Fruit fly (Drosophila melanogaster) whole organism, embryonic: Measurements from ENCODE around the gene phtm.

Experiments used
- Aef1 ChIP-seq: fragments of 200-800 bp; sonication (Bioruptor generic); IDR thresholded peaks from 3 replicates; pipeline ENCODE4 v1.3.6; 2022; ENCODE audit warnings: missing biosample characterization, missing genetic modification characterization
- Antp ChIP-seq: fragments of 200-800 bp; sonication (Bioruptor generic); optimal IDR thresholded peaks from 3 replicates; lab custom pipeline; 2016; ENCODE audit warnings: missing biosample characterization, missing genetic modification characterization
- Blimp-1 ChIP-seq: fragments of 200-800 bp; sonication (Bioruptor generic); optimal IDR thresholded peaks from 3 replicates; lab custom pipeline; 2018; ENCODE audit warnings: missing biosample characterization, missing genetic modification characterization, mild to moderate bottlenecking, moderate library complexity, missing genetic modification reagents
- CG11456 ChIP-seq: fragments of 200-800 bp; sonication (Bioruptor generic); IDR thresholded peaks from 3 replicates; pipeline ENCODE4 v1.3.6; 2022; ENCODE audit warnings: missing biosample characterization, missing genetic modification characterization
- CG13894 ChIP-seq: fragments of 200-800 bp; sonication (Bioruptor generic); optimal IDR thresholded peaks from 3 replicates; lab custom pipeline; 2018; ENCODE audit warnings: missing biosample characterization, mild to moderate bottlenecking, missing genetic modification characterization, moderate library complexity
- CG14667 ChIP-seq: fragments of 200-800 bp; sonication (Bioruptor generic); IDR thresholded peaks from 2 replicates; pipeline ENCODE4 v1.3.6; 2022; ENCODE audit warnings: missing biosample characterization, missing genetic modification characterization
- CG1603 ChIP-seq: fragments of 200-800 bp; sonication (Bioruptor generic); optimal IDR thresholded peaks from 2 replicates; lab custom pipeline; 2019; ENCODE audit warnings: missing biosample characterization, mild to moderate bottlenecking, missing genetic modification characterization, moderate library complexity
- CG16779 ChIP-seq: fragments of 200-800 bp; sonication (Bioruptor generic); IDR thresholded peaks from 2 replicates; pipeline ENCODE4 v1.3.6; 2022; ENCODE audit warnings: missing biosample characterization, missing genetic modification characterization
- CG2202 ChIP-seq: fragments of 200-800 bp; sonication (Bioruptor generic); optimal IDR thresholded peaks from 2 replicates; lab custom pipeline; 2018; ENCODE audit warnings: missing biosample characterization, mild to moderate bottlenecking, missing genetic modification characterization
- CG2712 ChIP-seq: fragments of 200-800 bp; optimal IDR thresholded peaks from 3 replicates; lab custom pipeline; 2019; ENCODE audit warnings: missing biosample characterization, mild to moderate bottlenecking, missing genetic modification characterization, moderate library complexity
- CG2889 ChIP-seq: fragments of 200-800 bp; sonication (Bioruptor generic); IDR thresholded peaks from 3 replicates; pipeline ENCODE4 v1.3.6; 2022; ENCODE audit warnings: missing biosample characterization, missing genetic modification characterization
- CG3065 ChIP-seq: fragments of 200-800 bp; sonication (Bioruptor generic); optimal IDR thresholded peaks from 2 replicates; lab custom pipeline; 2016; ENCODE audit warnings: missing biosample characterization, missing genetic modification characterization
- CG34376 ChIP-seq: fragments of 200-800 bp; sonication (Bioruptor generic); optimal IDR thresholded peaks from 2 replicates; lab custom pipeline; 2018; ENCODE audit warnings: missing biosample characterization, mild to moderate bottlenecking, missing genetic modification characterization
- CG3838 ChIP-seq: fragments of 200-800 bp; sonication (Bioruptor generic); optimal IDR thresholded peaks from 3 replicates; lab custom pipeline; 2016; ENCODE audit warnings: missing biosample characterization, missing genetic modification characterization
- CG4360 ChIP-seq: fragments of 200-800 bp; sonication (Bioruptor generic); IDR thresholded peaks from 2 replicates; pipeline ENCODE4 v1.3.6; 2022; ENCODE audit warnings: missing biosample characterization, missing genetic modification characterization
- CG6175 ChIP-seq: fragments of 200-800 bp; sonication (Bioruptor generic); IDR thresholded peaks from 3 replicates; pipeline ENCODE4 v1.3.6; 2022; ENCODE audit warnings: missing biosample characterization, missing genetic modification characterization
- CG6254 ChIP-seq: fragments of 200-800 bp; sonication (Bioruptor generic); optimal IDR thresholded peaks from 3 replicates; lab custom pipeline; 2017; ENCODE audit warnings: mild to moderate bottlenecking, missing biosample characterization, missing genetic modification reagents, missing genetic modification characterization
- CG6791 ChIP-seq: fragments of 200-800 bp; sonication (Bioruptor generic); IDR thresholded peaks from 3 replicates; pipeline ENCODE4 v1.3.6; 2022; ENCODE audit warnings: missing biosample characterization, missing genetic modification characterization; ENCODE audit not compliant: partially characterized antibody
- Dfd ChIP-seq, 2 experiments: fragments of >200 bp; optimal IDR thresholded peaks; 2 replicates each; lab custom pipeline; 2017; ENCODE audit warnings: missing biosample characterization in 2 of 2, missing genetic modification characterization in 2 of 2
- Dip2 ChIP-seq: fragments of 200-800 bp; sonication (Bioruptor generic); IDR thresholded peaks from 2 replicates; pipeline ENCODE4 v1.3.6; 2022; ENCODE audit warnings: missing biosample characterization, missing genetic modification characterization
- Fer2 ChIP-seq: fragments of 200-800 bp; sonication (Bioruptor generic); optimal IDR thresholded peaks from 2 replicates; lab custom pipeline; 2018; ENCODE audit warnings: missing biosample characterization, mild to moderate bottlenecking, missing genetic modification characterization, moderate library complexity
- HLH3B ChIP-seq: fragments of 200-800 bp; sonication (Bioruptor generic); IDR thresholded peaks from 2 replicates; pipeline ENCODE4 v1.3.6; 2022; ENCODE audit warnings: missing biosample characterization, missing genetic modification characterization
- Kr ChIP-seq: fragments of 200-800 bp; sonication (Bioruptor generic); optimal IDR thresholded peaks from 2 replicates; lab custom pipeline; 2017; ENCODE audit warnings: missing biosample characterization, mild to moderate bottlenecking, missing genetic modification characterization
- Lpt ChIP-seq: fragments of >200 bp; optimal IDR thresholded peaks from 2 replicates; lab custom pipeline; 2018; ENCODE audit warnings: missing biosample characterization, missing genetic modification characterization
- NC2α ChIP-seq: fragments of 200-800 bp; sonication (Bioruptor generic); optimal IDR thresholded peaks from 2 replicates; lab custom pipeline; 2016; ENCODE audit warnings: missing biosample characterization, missing genetic modification characterization
- Oaz ChIP-seq: fragments of 200-800 bp; sonication (Bioruptor generic); IDR thresholded peaks from 2 replicates; pipeline ENCODE4 v1.3.6; 2022; ENCODE audit warnings: missing biosample characterization, missing genetic modification characterization
- Opbp ChIP-seq: fragments of 200-800 bp; sonication (Bioruptor generic); IDR thresholded peaks from 3 replicates; pipeline ENCODE4 v1.3.6; 2022; ENCODE audit warnings: missing biosample characterization, missing genetic modification characterization; ENCODE audit not compliant: partially characterized antibody
- amos ChIP-seq: fragments of 200-800 bp; sonication (Bioruptor generic); IDR thresholded peaks from 2 replicates; pipeline ENCODE4 v1.3.6; 2022; ENCODE audit warnings: missing biosample characterization, missing genetic modification characterization; ENCODE audit not compliant: partially characterized antibody
- ap ChIP-seq: fragments of 200-800 bp; sonication (Bioruptor generic); IDR thresholded peaks from 2 replicates; pipeline ENCODE4 v1.3.6; 2022; ENCODE audit warnings: missing biosample characterization, missing genetic modification characterization
- cas ChIP-seq: fragments of 200-800 bp; sonication (Bioruptor generic); IDR thresholded peaks from 2 replicates; pipeline ENCODE4 v1.3.6; 2022; ENCODE audit warnings: missing biosample characterization, missing genetic modification characterization
- ci ChIP-seq: fragments of 200-800 bp; sonication (Bioruptor generic); IDR thresholded peaks from 3 replicates; pipeline ENCODE4 v1.3.6; 2022; ENCODE audit warnings: missing biosample characterization, missing genetic modification characterization
- dmrt99B ChIP-seq: fragments of 200-800 bp; sonication (Bioruptor generic); optimal IDR thresholded peaks from 2 replicates; lab custom pipeline; 2018; ENCODE audit warnings: missing biosample characterization, mild to moderate bottlenecking, missing genetic modification characterization, moderate library complexity
- ems ChIP-seq: fragments of 200-800 bp; sonication (Bioruptor generic); optimal IDR thresholded peaks from 3 replicates; lab custom pipeline; 2016; ENCODE audit warnings: missing biosample characterization, missing genetic modification characterization
- exex ChIP-seq: fragments of 200-800 bp; sonication (Bioruptor generic); optimal IDR thresholded peaks from 4 replicates; lab custom pipeline; 2018; ENCODE audit warnings: missing biosample characterization, mild to moderate bottlenecking, missing genetic modification characterization, moderate library complexity
- fd3F ChIP-seq: fragments of 200-800 bp; sonication (Bioruptor generic); optimal IDR thresholded peaks from 2 replicates; lab custom pipeline; 2018; ENCODE audit warnings: missing biosample characterization, mild to moderate bottlenecking, missing genetic modification characterization, moderate library complexity
- gsb-n ChIP-seq: fragments of 200-800 bp; sonication (Bioruptor generic); optimal IDR thresholded peaks from 3 replicates; lab custom pipeline; 2018; ENCODE audit warnings: missing biosample characterization, mild to moderate bottlenecking, missing genetic modification characterization
- jigr1 ChIP-seq: fragments of 200-800 bp; sonication (Bioruptor generic); IDR thresholded peaks from 3 replicates; pipeline ENCODE4 v1.3.6; 2022; ENCODE audit warnings: missing biosample characterization, missing genetic modification characterization
- kni ChIP-seq: fragments of 200-800 bp; sonication (Bioruptor generic); optimal IDR thresholded peaks from 3 replicates; lab custom pipeline; 2017; ENCODE audit warnings: mild to moderate bottlenecking, missing biosample characterization, missing genetic modification reagents, missing genetic modification characterization
- mld ChIP-seq: fragments of 200-800 bp; sonication (Bioruptor generic); IDR thresholded peaks from 3 replicates; pipeline ENCODE4 v1.3.6; 2022; ENCODE audit warnings: missing biosample characterization, missing genetic modification characterization; ENCODE audit not compliant: partially characterized antibody
- org-1 ChIP-seq: fragments of 200-800 bp; sonication (Bioruptor generic); optimal IDR thresholded peaks from 2 replicates; lab custom pipeline; 2017; ENCODE audit warnings: missing biosample characterization, missing genetic modification characterization
- pho ChIP-seq: fragments of 200-800 bp; sonication (Bioruptor generic); optimal IDR thresholded peaks from 2 replicates; lab custom pipeline; 2016; ENCODE audit warnings: missing biosample characterization, missing genetic modification characterization
- pum ChIP-seq: fragments of 200-800 bp; sonication (Bioruptor generic); optimal IDR thresholded peaks from 2 replicates; lab custom pipeline; 2016; ENCODE audit warnings: missing biosample characterization, missing genetic modification characterization
- pzg ChIP-seq: fragments of 200-800 bp; sonication (Bioruptor generic); optimal IDR thresholded peaks from 3 replicates; lab custom pipeline; 2018; ENCODE audit warnings: missing biosample characterization, mild to moderate bottlenecking, missing genetic modification characterization, moderate library complexity
- ranshi ChIP-seq: fragments of 200-800 bp; sonication (Bioruptor generic); IDR thresholded peaks from 2 replicates; pipeline ENCODE4 v1.3.6; 2022; ENCODE audit warnings: missing biosample characterization, missing genetic modification characterization
- salm ChIP-seq: fragments of 200-800 bp; sonication (Bioruptor generic); optimal IDR thresholded peaks from 2 replicates; lab custom pipeline; 2018; ENCODE audit warnings: missing biosample characterization, mild to moderate bottlenecking, missing genetic modification characterization
- schlank ChIP-seq: fragments of 200-800 bp; sonication (Bioruptor generic); optimal IDR thresholded peaks from 2 replicates; lab custom pipeline; 2018; ENCODE audit warnings: missing biosample characterization, mild to moderate bottlenecking, missing genetic modification characterization
- sisA ChIP-seq: fragments of 200-800 bp; sonication (Bioruptor generic); IDR thresholded peaks from 2 replicates; pipeline ENCODE4 v1.3.6; 2022; ENCODE audit warnings: missing biosample characterization, missing genetic modification characterization
- sna ChIP-seq: fragments of 200-800 bp; sonication (Bioruptor generic); IDR thresholded peaks from 2 replicates; pipeline ENCODE4 v1.3.6; 2022; ENCODE audit warnings: missing biosample characterization, missing genetic modification characterization; ENCODE audit not compliant: partially characterized antibody
- sr ChIP-seq: fragments of 200-800 bp; sonication (Bioruptor generic); IDR thresholded peaks from 3 replicates; pipeline ENCODE4 v1.3.6; 2022; ENCODE audit warnings: missing biosample characterization, missing genetic modification characterization
- tap ChIP-seq: fragments of 200-800 bp; optimal IDR thresholded peaks from 3 replicates; lab custom pipeline; 2019; ENCODE audit warnings: missing biosample characterization, mild to moderate bottlenecking, missing genetic modification characterization, moderate library complexity
- trem ChIP-seq: fragments of 200-800 bp; optimal IDR thresholded peaks from 3 replicates; lab custom pipeline; 2019; ENCODE audit warnings: missing biosample characterization, mild to moderate bottlenecking, missing genetic modification characterization, moderate library complexity
- ttk ChIP-seq: fragments of 200-800 bp; sonication (Bioruptor generic); IDR thresholded peaks from 2 replicates; pipeline ENCODE4 v2.1.2; 2022; ENCODE audit warnings: missing biosample characterization, missing genetic modification characterization
- wdn ChIP-seq: fragments of 200-800 bp; sonication (Bioruptor generic); IDR thresholded peaks from 2 replicates; pipeline ENCODE4 v1.3.6; 2022; ENCODE audit warnings: missing biosample characterization, missing genetic modification characterization

The phtm gene

dm6 chrX:18678876-18679275 lies 6.7 kb upstream of the phtm start (continued):
- TF ChIP-seq dmrt99B (tag; lab: Kevin White, UChicago) (peak; percentile 2), CG2712 (no peak), ttk (GFP tag; lab: Robert Waterston, UW) (no peak), CG6791 (no peak), sr (no peak), CG11456 (GFP tag; lab: Robert Waterston, UW) (no peak), CG6175 (GFP tag; lab: Robert Waterston, UW) (no peak), fd3F (no peak), pho (GFP tag; lab: Kevin White, UChicago) (no peak), pzg (GFP tag; lab: Kevin White, UChicago) (no peak), CG4360 (GFP tag; lab: Robert Waterston, UW) (no peak), jigr1 (GFP tag; lab: Robert Waterston, UW) (no peak), CG6254 (GFP tag; lab: Kevin White, UChicago) (no peak), CG14667 (GFP tag; lab: Robert Waterston, UW) (no peak), ems (GFP tag; lab: Kevin White, UChicago) (no peak), CG3838 (no peak), amos (no peak), Aef1 (GFP tag; lab: Robert Waterston, UW) (no peak), CG1603 (tag; lab: Kevin White, UChicago) (peak; percentile 46), CG2889 (GFP tag; lab: Robert Waterston, UW) (no peak), schlank (tag; lab: Kevin White, UChicago) (no peak), cas (GFP tag; lab: Robert Waterston, UW) (no peak), HLH3B (GFP tag; lab: Robert Waterston, UW) (0 out of 2 replicates have a peak, but pooled peaks have one; percentile 10), exex (tag; lab: Kevin White, UChicago) (no peak), Opbp (GFP tag; lab: Robert Waterston, UW) (no peak), trem (tag; lab: Kevin White, UChicago) (no peak), NC2α (GFP tag; lab: Kevin White, UChicago) (no peak), sisA (GFP tag; lab: Robert Waterston, UW) (peak; percentile 15; the same call in 1 of the 2 replicates), ci (peak; percentile 70), Kr (GFP tag; lab: Kevin White, UChicago) (no peak), CG2202 (tag; lab: Kevin White, UChicago) (no peak), gsb-n (no peak), CG13894 (tag; lab: Kevin White, UChicago) (no peak), Dfd (GFP tag; optimal IDR thresholded peaks at IDR 0.05; lab: Kevin White, UChicago) (no peak), mld (GFP tag; lab: Robert Waterston, UW) (no peak), Lpt (GFP tag; lab: Kevin White, UChicago) (no peak), CG3065 (GFP tag; lab: Kevin White, UChicago) (no peak), pum (no peak), Dip2 (GFP tag; lab: Robert Waterston, UW) (no peak), CG34376 (GFP tag; lab: Kevin White, UChicago) (no peak), tap (tag; lab: Kevin White, UChicago) (no peak), Blimp-1 (GFP tag; lab: Kevin White, UChicago) (peak; percentile 19), sna (no peak), kni (GFP tag; lab: Kevin White, UChicago) (no peak), CG16779 (no peak), ap (GFP tag; lab: Robert Waterston, UW) (no peak), wdn (GFP tag; lab: Robert Waterston, UW) (no peak), salm (no peak), Oaz (no peak), ranshi (no peak), Fer2 (tag; lab: Kevin White, UChicago) (no peak), Antp (GFP tag; lab: Kevin White, UChicago) (no peak), org-1 (no peak)
